Fruit fly (Drosophila melanogaster): ENCODE data around the gene mRpL2.

The mRpL2 gene

dm6 chr3L:11120419-11120958, at the start of gene mRpL2, which contains the start of gene FoxK (continued):
- TF ChIP-seq Usf (GFP tag; optimal IDR thresholded peaks at IDR 0.05) (no peak), psq (GFP tag; optimal IDR thresholded peaks at IDR 0.05) (no peak), CG12659 (GFP tag; optimal IDR thresholded peaks at IDR 0.05) (peak; percentile 43), rib (GFP tag; IDR thresholded peaks at IDR 0.05) (0 out of 2 replicates have a peak, but pooled peaks have one; percentile 10), fru (optimal IDR thresholded peaks at IDR 0.05) (no peak), row (GFP tag; IDR thresholded peaks at IDR 0.05) (peak; percentile 20; the same call in 1 of the 3 replicates), CG6683 (GFP tag; optimal IDR thresholded peaks at IDR 0.05) (no peak), tgo (GFP tag; IDR thresholded peaks at IDR 0.05) (no peak), Dbx (GFP tag; IDR thresholded peaks at IDR 0.05) (no peak), abd-A (tag; optimal IDR thresholded peaks at IDR 0.05) (no peak), CG12155 (GFP tag; optimal IDR thresholded peaks at IDR 0.05) (no peak), CG7271 (tag; optimal IDR thresholded peaks at IDR 0.05) (no peak), CG14860 (GFP tag; IDR thresholded peaks at IDR 0.05; ENCODE audit: partially characterized antibody) (no peak), Nf-YA (GFP tag; IDR thresholded peaks at IDR 0.05) (no peak), scrt (GFP tag; optimal IDR thresholded peaks at IDR 0.05) (no peak), CG2712 (tag; optimal IDR thresholded peaks at IDR 0.05) (peak; percentile 34), B-H1 (GFP tag; IDR thresholded peaks at IDR 0.05) (no peak), hkb (optimal IDR thresholded peaks at IDR 0.05) (no peak), hkb (GFP tag; IDR thresholded peaks at IDR 0.05) (no peak), Optix (GFP tag; IDR thresholded peaks at IDR 0.05) (no peak), CG8359 (GFP tag; optimal IDR thresholded peaks at IDR 0.05; ENCODE audit: borderline replicate concordance) (peak; percentile 80), yki (optimal IDR thresholded peaks at IDR 0.05) (no peak), CG9215 (GFP tag; IDR thresholded peaks at IDR 0.05) (no peak), repo (GFP tag; optimal IDR thresholded peaks at IDR 0.05) (no peak), gem (tag; optimal IDR thresholded peaks at IDR 0.05) (peak; percentile 4), Opbp (GFP tag; IDR thresholded peaks at IDR 0.05; ENCODE audit: partially characterized antibody) (peak; percentile 55; the same call in 2 of the 3 replicates), CG1792 (GFP tag; optimal IDR thresholded peaks at IDR 0.05) (no peak), CG7963 (GFP tag; IDR thresholded peaks at IDR 0.05; ENCODE audit: partially characterized antibody) (no peak), Aef1 (GFP tag; IDR thresholded peaks at IDR 0.05) (no peak), CG18476 (GFP tag; optimal IDR thresholded peaks at IDR 0.05) (no peak), Meics (GFP tag; optimal IDR thresholded peaks at IDR 0.05) (no peak), CG3281 (GFP tag; optimal IDR thresholded peaks at IDR 0.05) (peak; percentile 5), Ravus (GFP tag; IDR thresholded peaks at IDR 0.05) (no peak), ssp (GFP tag; IDR thresholded peaks at IDR 0.05) (no peak), CG14667 (GFP tag; IDR thresholded peaks at IDR 0.05) (no peak), gce (GFP tag; IDR thresholded peaks at IDR 0.05) (no peak), CG4707 (GFP tag; optimal IDR thresholded peaks at IDR 0.05) (no peak), gcm2 (GFP tag; optimal IDR thresholded peaks at IDR 0.05) (peak; percentile 2), CG5953 (GFP tag; IDR thresholded peaks at IDR 0.05) (no peak), Rx (GFP tag; IDR thresholded peaks at IDR 0.05) (no peak), Abd-B (GFP tag; optimal IDR thresholded peaks at IDR 0.05) (no peak), Lim3 (GFP tag; IDR thresholded peaks at IDR 0.05) (no peak), z (GFP tag; IDR thresholded peaks at IDR 0.05) (no peak), CG33557 (GFP tag; optimal IDR thresholded peaks at IDR 0.05) (no peak), gfzf (GFP tag; optimal IDR thresholded peaks at IDR 0.05) (peak; percentile 48), croc (GFP tag; conservative IDR thresholded peaks at IDR 0.05) (no peak), Bgb (GFP tag; IDR thresholded peaks at IDR 0.05; ENCODE audit: partially characterized antibody) (peak; percentile 23; the same call in 1 of the 2 replicates), CG8281 (tag; optimal IDR thresholded peaks at IDR 0.05) (no peak), salm (tag; optimal IDR thresholded peaks at IDR 0.05) (no peak), chm (GFP tag; IDR thresholded peaks at IDR 0.05) (0 out of 2 replicates have a peak, but pooled peaks have one; percentile 4), Myb (GFP tag; optimal IDR thresholded peaks at IDR 0.05) (peak; percentile 78), Gsc (GFP tag; IDR thresholded peaks at IDR 0.05) (no peak)

All from whole organism, embryonic.